Worm (Caenorhabditis elegans): ENCODE measurements around the gene srab-20.

- TF ChIP-seq tlp-1 (tag; optimal IDR thresholded peaks at IDR 0.05) (no peak), F16B12.6 (tag; optimal IDR thresholded peaks at IDR 0.05) (no peak), lsy-2 (tag; optimal IDR thresholded peaks at IDR 0.05) (no peak), mdl-1 (tag; optimal IDR thresholded peaks at IDR 0.05) (no peak), skn-1 (tag; optimal IDR thresholded peaks at IDR 0.05) (no peak), lin-15B (tag; optimal IDR thresholded peaks at IDR 0.05) (no peak), pqm-1 (tag; optimal IDR thresholded peaks at IDR 0.05) (no peak), lin-13 (GFP tag; optimal IDR thresholded peaks at IDR 0.05) (no peak), ces-1 (GFP tag; optimal IDR thresholded peaks at IDR 0.05) (no peak), nhr-28 (tag; optimal IDR thresholded peaks at IDR 0.05) (no peak), lin-35 (GFP tag; optimal IDR thresholded peaks at IDR 0.05) (no peak), isw-1 (GFP tag; IDR thresholded peaks at IDR 0.05) (no peak)
Measured at ce11 chrV:3455135-3455747, 26.4 kb downstream of the srab-20 start.
